Fruit fly (Drosophila melanogaster) Kc167 (cell line): ENCODE results near the gene ebd1.

Source experiments
- Myc ChIP-seq: fragments of >200 bp; optimal IDR thresholded peaks from 2 replicates; lab custom pipeline; 2017; ENCODE audit warnings: missing external identifiers
- Sin3A ChIP-seq: fragments of >200 bp; optimal IDR thresholded peaks from 2 replicates; lab custom pipeline; 2018; ENCODE audit warnings: missing external identifiers
- h ChIP-seq: fragments of >200 bp; optimal IDR thresholded peaks from 3 replicates; lab custom pipeline; 2018; ENCODE audit warnings: missing external identifiers
- insv ChIP-seq: fragments of >200 bp; optimal IDR thresholded peaks from 3 replicates; lab custom pipeline; 2018; ENCODE audit warnings: missing external identifiers
- psq ChIP-seq: fragments of >200 bp; optimal IDR thresholded peaks from 2 replicates; lab custom pipeline; 2017; ENCODE audit warnings: missing external identifiers
- ttk ChIP-seq: sonication (Bioruptor generic); optimal IDR thresholded peaks from 2 replicates; lab custom pipeline; 2017; ENCODE audit warnings: missing external identifiers

ebd1 gene

dm6 chr3L:723654-724461 lies 38.5 kb upstream of the ebd1 start:
- TF ChIP-seq ttk (no peak), Myc (lab: Kevin White, UChicago) (no peak), h (lab: Kevin White, UChicago) (no peak), psq (lab: Kevin White, UChicago) (no peak), insv (lab: Kevin White, UChicago) (no peak), Sin3A (lab: Kevin White, UChicago) (no peak)

DNA sequence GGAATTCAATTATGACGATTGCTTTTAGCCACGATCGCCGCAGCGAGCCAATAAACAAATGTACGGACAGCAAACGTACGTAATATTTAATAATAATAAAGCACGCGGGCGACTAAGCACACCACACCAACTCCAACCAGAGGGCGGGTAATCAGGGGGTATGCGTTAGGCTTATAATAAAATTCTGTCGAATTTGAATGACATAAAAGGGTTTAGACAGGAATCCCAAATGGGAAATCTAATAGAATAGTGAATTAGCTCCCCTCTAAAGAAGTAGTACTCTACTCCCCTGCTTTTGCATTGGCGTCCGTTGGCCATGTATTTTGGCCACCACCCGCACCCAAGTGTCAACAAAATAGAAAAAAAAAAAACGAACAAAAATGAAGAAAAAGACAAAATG lies 37.0 kb upstream of the ebd1 start:
- no peak for TF ChIP-seq Myc (lab: Kevin White, UChicago)
- no peak for TF ChIP-seq Sin3A (lab: Kevin White, UChicago)
- no peak for TF ChIP-seq h (lab: Kevin White, UChicago)
- no peak for TF ChIP-seq ttk
- TF ChIP-seq insv (lab: Kevin White, UChicago) = no peak
- no peak for TF ChIP-seq psq (lab: Kevin White, UChicago)

dm6 chr3L:721863-722262 lies 36.5 kb upstream of the ebd1 start:
- no peak for TF ChIP-seq ttk
- TF ChIP-seq Sin3A (lab: Kevin White, UChicago) = no peak
- no peak for TF ChIP-seq insv (lab: Kevin White, UChicago)
- TF ChIP-seq h (lab: Kevin White, UChicago) = no peak
- TF ChIP-seq Myc (lab: Kevin White, UChicago) = no peak
- no peak for TF ChIP-seq psq (lab: Kevin White, UChicago)

dm6 chr3L:721026-721425 lies 35.7 kb upstream of the ebd1 start:
- TF ChIP-seq Myc (lab: Kevin White, UChicago) (no peak), ttk (no peak), insv (lab: Kevin White, UChicago) (no peak), Sin3A (lab: Kevin White, UChicago) (no peak), psq (lab: Kevin White, UChicago) (no peak), h (lab: Kevin White, UChicago) (no peak)

DNA sequence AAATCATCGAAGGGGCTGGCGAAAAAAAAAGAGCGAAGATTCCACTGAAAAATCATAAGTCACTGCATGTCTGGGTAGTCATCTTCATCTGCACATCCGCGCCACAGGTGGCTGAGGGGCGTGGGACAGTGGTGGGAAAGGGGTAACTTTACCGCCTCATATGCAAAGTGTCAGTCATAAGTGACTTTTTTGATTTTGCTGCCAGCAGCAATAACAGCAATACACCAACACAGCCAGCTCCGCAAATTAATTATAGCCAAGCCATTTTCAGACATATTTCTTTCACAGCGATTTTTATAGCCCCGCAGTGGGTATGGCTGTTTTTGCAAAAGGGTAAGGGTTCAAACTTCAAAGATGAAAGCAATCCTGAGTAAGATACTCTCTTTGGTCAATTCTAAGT lies 33.0 kb upstream of the ebd1 start:
- TF ChIP-seq ttk (no peak), Myc (lab: Kevin White, UChicago) (no peak), h (lab: Kevin White, UChicago) (no peak), psq (lab: Kevin White, UChicago) (no peak), insv (lab: Kevin White, UChicago) (no peak)

DNA sequence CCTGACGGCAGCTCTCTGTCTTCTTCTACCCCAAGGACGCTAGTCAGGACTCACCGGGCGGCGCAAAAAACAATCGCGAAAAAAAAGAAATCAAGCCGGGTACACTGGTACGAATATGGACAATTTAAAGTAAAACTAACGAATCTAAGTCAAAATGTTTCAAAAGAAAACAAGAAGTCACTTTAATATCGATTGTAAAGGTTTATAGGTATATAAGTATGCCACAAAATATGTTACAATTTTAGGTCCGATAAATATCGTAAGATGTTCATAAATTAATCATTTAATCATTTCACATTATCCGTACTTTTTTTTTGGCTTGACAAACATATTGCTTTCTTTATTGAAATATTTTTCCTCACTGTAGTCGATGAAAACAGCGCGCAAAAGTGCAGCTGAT lies 30.7 kb upstream of the ebd1 start:
- TF ChIP-seq insv (lab: Kevin White, UChicago) (no peak), ttk (no peak), psq (lab: Kevin White, UChicago) (no peak), h (lab: Kevin White, UChicago) (no peak), Myc (lab: Kevin White, UChicago) (no peak), Sin3A (lab: Kevin White, UChicago) (no peak)

- no peak for TF ChIP-seq insv (lab: Kevin White, UChicago)
- TF ChIP-seq Myc (lab: Kevin White, UChicago) = no peak
- no peak for TF ChIP-seq psq (lab: Kevin White, UChicago)
- TF ChIP-seq ttk = no peak
- TF ChIP-seq Sin3A (lab: Kevin White, UChicago) = no peak
- TF ChIP-seq h (lab: Kevin White, UChicago) = no peak
These were observed 26.6 kb upstream of the ebd1 start, which contains the start of gene CG13896 for dm6 chr3L:711839-712553. CG13896 (minus strand) TSS chr3L:711850.

dm6 chr3L:710345-710822 lies 25.0 kb upstream of the ebd1 start, which contains the start of gene CkIIalpha-i3:
CkIIalpha-i3 (minus strand) TSS chr3L:710607.
- TF ChIP-seq psq (lab: Kevin White, UChicago) (no peak), Myc (lab: Kevin White, UChicago) (no peak), Sin3A (lab: Kevin White, UChicago) (no peak), insv (lab: Kevin White, UChicago) (no peak), h (lab: Kevin White, UChicago) (no peak), ttk (no peak)

DNA sequence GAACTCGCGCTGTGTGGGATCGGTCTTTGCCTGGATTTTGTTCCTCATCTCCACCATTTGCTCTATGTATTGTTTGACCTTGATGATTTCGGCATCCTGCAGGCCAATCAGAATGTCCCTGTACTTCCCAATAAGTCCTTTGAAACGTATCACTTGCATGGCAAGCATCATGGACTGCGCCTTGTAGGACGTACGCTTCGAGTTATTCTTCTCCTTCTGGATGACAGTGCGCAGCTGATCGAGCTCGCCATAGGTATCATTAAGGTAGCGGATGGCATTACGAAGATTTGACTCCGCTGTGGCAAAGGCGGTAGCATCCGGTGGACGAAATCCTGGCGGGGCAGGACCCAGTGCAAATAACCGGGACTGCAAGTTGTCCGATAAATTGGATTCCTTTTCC lies 24.5 kb upstream of the ebd1 start:
- no peak for TF ChIP-seq Myc (lab: Kevin White, UChicago)
- no peak for TF ChIP-seq h (lab: Kevin White, UChicago)
- TF ChIP-seq insv (lab: Kevin White, UChicago) = no peak
- no peak for TF ChIP-seq Sin3A (lab: Kevin White, UChicago)
- TF ChIP-seq psq (lab: Kevin White, UChicago) = no peak
- TF ChIP-seq ttk = no peak

DNA sequence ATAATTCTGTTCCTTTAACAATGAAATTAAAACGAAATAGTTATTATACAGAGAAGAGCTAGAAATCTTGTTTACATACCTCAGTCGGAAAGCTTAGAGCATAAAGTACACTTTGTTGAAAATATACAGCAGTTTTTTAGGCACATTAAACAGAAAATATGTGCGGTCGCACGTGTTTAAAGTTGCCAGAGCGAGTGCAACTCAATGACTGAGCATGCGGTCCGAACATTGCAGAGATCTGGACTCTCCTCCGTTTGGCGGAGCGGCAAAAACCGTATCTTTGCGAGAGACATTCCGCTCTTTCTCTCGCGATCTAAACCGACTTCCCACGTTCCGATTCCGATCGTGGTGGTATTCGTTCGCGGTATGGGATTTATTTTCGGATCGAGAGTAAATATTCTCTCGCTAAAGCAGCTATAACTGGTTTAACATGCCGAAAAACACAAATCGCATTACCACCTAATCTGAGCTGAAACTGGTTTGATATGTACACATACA lies 22.7 kb upstream of the ebd1 start, which contains the start of gene CG13895:
CG13895 (minus strand) TSS at position 214 of the 498 bp plus-strand sequence.
- TF ChIP-seq h (lab: Kevin White, UChicago) = no peak
- TF ChIP-seq Myc (lab: Kevin White, UChicago) = no peak
- no peak for TF ChIP-seq ttk
- no peak for TF ChIP-seq insv (lab: Kevin White, UChicago)
- TF ChIP-seq psq (lab: Kevin White, UChicago) = no peak
- TF ChIP-seq Sin3A (lab: Kevin White, UChicago) = no peak
